Worm (Caenorhabditis elegans): ENCODE results near the gene mtp-18.

- no peak for TF ChIP-seq nhr-237 (tag; optimal IDR thresholded peaks at IDR 0.05)
- peak; percentile 78 for TF ChIP-seq blmp-1 (tag; optimal IDR thresholded peaks at IDR 0.05)
- TF ChIP-seq dpl-1 (GFP tag; optimal IDR thresholded peaks at IDR 0.05): no peak
- no peak for TF ChIP-seq mep-1 (tag; optimal IDR thresholded peaks at IDR 0.05)
- TF ChIP-seq nhr-11 (tag; optimal IDR thresholded peaks at IDR 0.05): no peak
Measured at ce11 chrX:6235443-6235842, 29.2 kb upstream of the mtp-18 start, which contains the start of gene hsp-43.
